Fruit fly (Drosophila melanogaster) whole organism, embryonic: ENCODE measurements around the gene CG3071.

Experiments
- Abd-B ChIP-seq: fragments of 200-800 bp; sonication (Bioruptor generic); optimal IDR thresholded peaks from 2 replicates; lab custom pipeline; 2018; ENCODE audit warnings: missing biosample characterization, mild to moderate bottlenecking, missing genetic modification characterization, moderate library complexity
- B-H1 ChIP-seq: fragments of 200-800 bp; sonication (Bioruptor generic); IDR thresholded peaks from 3 replicates; pipeline ENCODE4 v1.3.6; 2022; ENCODE audit warnings: missing biosample characterization, missing genetic modification characterization
- Blimp-1 ChIP-seq: fragments of 200-800 bp; sonication (Bioruptor generic); optimal IDR thresholded peaks from 3 replicates; lab custom pipeline; 2018; ENCODE audit warnings: missing biosample characterization, missing genetic modification characterization, mild to moderate bottlenecking, moderate library complexity, missing genetic modification reagents
- BtbVII ChIP-seq: fragments of 200-800 bp; sonication (Bioruptor generic); optimal IDR thresholded peaks from 3 replicates; lab custom pipeline; 2017; ENCODE audit warnings: missing biosample characterization, mild to moderate bottlenecking, missing genetic modification characterization
- CG10431 ChIP-seq: fragments of 200-800 bp; sonication (Bioruptor generic); optimal IDR thresholded peaks from 3 replicates; lab custom pipeline; 2018; ENCODE audit warnings: missing biosample characterization, mild to moderate bottlenecking, missing genetic modification characterization
- CG10959 ChIP-seq: fragments of 200-800 bp; sonication (Bioruptor generic); IDR thresholded peaks from 2 replicates; pipeline ENCODE4 v1.3.6; 2022; ENCODE audit warnings: missing biosample characterization, missing genetic modification characterization
- CG13287 ChIP-seq: fragments of 200-800 bp; sonication (Bioruptor generic); IDR thresholded peaks from 2 replicates; pipeline ENCODE4 v1.3.6; 2022; ENCODE audit warnings: missing biosample characterization, missing genetic modification characterization; ENCODE audit not compliant: partially characterized antibody
- CG15479 ChIP-seq: fragments of 200-800 bp; sonication (Bioruptor generic); optimal IDR thresholded peaks from 3 replicates; lab custom pipeline; 2019; ENCODE audit warnings: missing biosample characterization, mild to moderate bottlenecking, missing genetic modification characterization, moderate library complexity
- CG17186 ChIP-seq: fragments of 200-800 bp; sonication (Bioruptor generic); optimal IDR thresholded peaks from 3 replicates; lab custom pipeline; 2017; ENCODE audit warnings: missing biosample characterization, missing genetic modification reagents, missing genetic modification characterization
- CG31388 ChIP-seq: fragments of 200-800 bp; sonication (Bioruptor generic); optimal IDR thresholded peaks from 2 replicates; lab custom pipeline; 2016; ENCODE audit warnings: missing biosample characterization, missing genetic modification characterization
- CG3407 ChIP-seq: fragments of 200-800 bp; sonication (Bioruptor generic); optimal IDR thresholded peaks from 2 replicates; lab custom pipeline; 2018; ENCODE audit warnings: missing biosample characterization, mild to moderate bottlenecking, missing genetic modification characterization
- CG34224 ChIP-seq: fragments of 200-800 bp; sonication (Bioruptor generic); IDR thresholded peaks from 3 replicates; pipeline ENCODE4 v1.3.6; 2022; ENCODE audit warnings: missing biosample characterization, missing genetic modification characterization; ENCODE audit not compliant: partially characterized antibody
- CG34376 ChIP-seq: fragments of 200-800 bp; sonication (Bioruptor generic); optimal IDR thresholded peaks from 2 replicates; lab custom pipeline; 2018; ENCODE audit warnings: missing biosample characterization, mild to moderate bottlenecking, missing genetic modification characterization
- CG43689 ChIP-seq: fragments of 200-800 bp; sonication (Bioruptor generic); IDR thresholded peaks from 2 replicates; pipeline ENCODE4 v1.3.6; 2022; ENCODE audit warnings: missing biosample characterization, missing genetic modification characterization
- CG7271 ChIP-seq: fragments of 200-800 bp; sonication (Bioruptor generic); optimal IDR thresholded peaks from 2 replicates; lab custom pipeline; 2018; ENCODE audit warnings: missing biosample characterization, mild to moderate bottlenecking, missing genetic modification characterization, moderate library complexity
- CG7963 ChIP-seq: fragments of 200-800 bp; sonication (Bioruptor generic); IDR thresholded peaks from 3 replicates; pipeline ENCODE4 v1.3.6; 2022; ENCODE audit warnings: missing biosample characterization, missing genetic modification characterization; ENCODE audit not compliant: partially characterized antibody
- CG8944 ChIP-seq: fragments of 200-800 bp; sonication (Bioruptor generic); optimal IDR thresholded peaks from 3 replicates; lab custom pipeline; 2016; ENCODE audit warnings: missing biosample characterization, missing genetic modification characterization
- CG9215 ChIP-seq: fragments of 200-800 bp; sonication (Bioruptor generic); IDR thresholded peaks from 2 replicates; pipeline ENCODE4 v1.3.6; 2022; ENCODE audit warnings: missing biosample characterization, missing genetic modification characterization
- CG9437 ChIP-seq: fragments of 200-800 bp; sonication (Bioruptor generic); optimal IDR thresholded peaks from 2 replicates; lab custom pipeline; 2018; ENCODE audit warnings: missing biosample characterization, mild to moderate bottlenecking, missing genetic modification characterization
- CHES-1-like ChIP-seq: fragments of 200-800 bp; sonication (Bioruptor generic); optimal IDR thresholded peaks from 2 replicates; lab custom pipeline; 2016; ENCODE audit warnings: missing biosample characterization, missing genetic modification characterization
- Chrac-16 ChIP-seq: fragments of 200-800 bp; sonication (Bioruptor generic); optimal IDR thresholded peaks from 3 replicates; lab custom pipeline; 2016; ENCODE audit warnings: missing biosample characterization, missing genetic modification characterization
- Kr ChIP-seq: fragments of 200-800 bp; sonication (Bioruptor generic); optimal IDR thresholded peaks from 2 replicates; lab custom pipeline; 2017; ENCODE audit warnings: missing biosample characterization, mild to moderate bottlenecking, missing genetic modification characterization
- Lpt ChIP-seq: fragments of >200 bp; optimal IDR thresholded peaks from 2 replicates; lab custom pipeline; 2018; ENCODE audit warnings: missing biosample characterization, missing genetic modification characterization
- Max ChIP-seq: fragments of 200-800 bp; sonication (Bioruptor generic); optimal IDR thresholded peaks from 2 replicates; lab custom pipeline; 2016; ENCODE audit warnings: missing biosample characterization, mild to moderate bottlenecking, missing genetic modification characterization
- Mrtf ChIP-seq: fragments of 200-800 bp; sonication (Bioruptor generic); IDR thresholded peaks from 3 replicates; pipeline ENCODE4 v1.3.6; 2022; ENCODE audit warnings: missing biosample characterization, missing genetic modification characterization
- Nf-YA ChIP-seq: fragments of 200-800 bp; sonication (Bioruptor generic); IDR thresholded peaks from 2 replicates; pipeline ENCODE4 v1.3.6; 2022; ENCODE audit warnings: missing biosample characterization, missing genetic modification characterization
- Opbp ChIP-seq: fragments of 200-800 bp; sonication (Bioruptor generic); IDR thresholded peaks from 3 replicates; pipeline ENCODE4 v1.3.6; 2022; ENCODE audit warnings: missing biosample characterization, missing genetic modification characterization; ENCODE audit not compliant: partially characterized antibody
- Optix ChIP-seq: fragments of 200-800 bp; sonication (Bioruptor generic); IDR thresholded peaks from 3 replicates; pipeline ENCODE4 v1.3.6; 2022; ENCODE audit warnings: missing biosample characterization, missing genetic modification characterization
- Ptx1 ChIP-seq: fragments of 200-800 bp; sonication (Bioruptor generic); IDR thresholded peaks from 2 replicates; pipeline ENCODE4 v1.3.6; 2022; ENCODE audit warnings: missing biosample characterization, missing genetic modification characterization
- Xrp1 ChIP-seq: fragments of 200-800 bp; sonication (Bioruptor generic); IDR thresholded peaks from 2 replicates; pipeline ENCODE4 v1.3.6; 2022; ENCODE audit warnings: missing biosample characterization, missing genetic modification characterization
- YL-1 ChIP-seq: fragments of 200-800 bp; sonication (Bioruptor generic); optimal IDR thresholded peaks from 3 replicates; lab custom pipeline; 2017; ENCODE audit warnings: missing biosample characterization, mild to moderate bottlenecking, missing genetic modification characterization
- ato ChIP-seq: fragments of 200-800 bp; sonication (Bioruptor generic); IDR thresholded peaks from 2 replicates; pipeline ENCODE4 v1.3.6; 2022; ENCODE audit warnings: missing biosample characterization, missing genetic modification characterization; ENCODE audit not compliant: partially characterized antibody
- dm ChIP-seq: fragments of 200-800 bp; sonication (Bioruptor generic); optimal IDR thresholded peaks from 3 replicates; lab custom pipeline; 2016; ENCODE audit warnings: missing biosample characterization, missing genetic modification characterization
- dmrt11E ChIP-seq: fragments of 200-800 bp; sonication (Bioruptor generic); optimal IDR thresholded peaks from 3 replicates; lab custom pipeline; 2018; ENCODE audit warnings: missing biosample characterization, mild to moderate bottlenecking, missing genetic modification characterization, moderate library complexity
- dmrt99B ChIP-seq: fragments of 200-800 bp; sonication (Bioruptor generic); optimal IDR thresholded peaks from 2 replicates; lab custom pipeline; 2018; ENCODE audit warnings: missing biosample characterization, mild to moderate bottlenecking, missing genetic modification characterization, moderate library complexity
- inv ChIP-seq: fragments of 200-800 bp; sonication (Bioruptor generic); IDR thresholded peaks from 2 replicates; pipeline ENCODE4 v1.3.6; 2022; ENCODE audit warnings: missing biosample characterization, missing genetic modification characterization; ENCODE audit not compliant: partially characterized antibody
- ken ChIP-seq: fragments of 200-800 bp; sonication (Bioruptor generic); IDR thresholded peaks from 3 replicates; pipeline ENCODE4 v1.3.6; 2022; ENCODE audit warnings: missing biosample characterization, missing genetic modification characterization
- lmd ChIP-seq: fragments of 200-800 bp; sonication (Bioruptor generic); IDR thresholded peaks from 2 replicates; pipeline ENCODE4 v1.3.6; 2022; ENCODE audit warnings: missing biosample characterization, missing genetic modification characterization
- maf-S ChIP-seq: fragments of 200-800 bp; sonication (Bioruptor generic); optimal IDR thresholded peaks from 2 replicates; lab custom pipeline; 2016; ENCODE audit warnings: missing biosample characterization, missing genetic modification characterization
- odd ChIP-seq: fragments of 200-800 bp; sonication (Bioruptor generic); optimal IDR thresholded peaks from 2 replicates; lab custom pipeline; 2017; ENCODE audit warnings: missing biosample characterization, mild to moderate bottlenecking, missing genetic modification characterization
- pan ChIP-seq, 4 experiments: fragments of >200 bp in 3 of 4; fragments of 200-800 bp in 1 of 4; sonication (Bioruptor generic) in 1 of 4; optimal IDR thresholded peaks in 3 of 4; IDR thresholded peaks in 1 of 4; 2 replicates each; pipeline versions ENCODE4 v1.3.6 to Lab custom; 2017 to 2022; ENCODE audit warnings: missing biosample characterization in 2 of 4, missing genetic modification characterization in 2 of 4, mixed read lengths in 1 of 4
- phol ChIP-seq: fragments of 200-800 bp; sonication (Bioruptor generic); optimal IDR thresholded peaks from 3 replicates; lab custom pipeline; 2018; ENCODE audit warnings: missing biosample characterization, mild to moderate bottlenecking, missing genetic modification characterization, moderate library complexity
- ranshi ChIP-seq: fragments of 200-800 bp; sonication (Bioruptor generic); IDR thresholded peaks from 2 replicates; pipeline ENCODE4 v1.3.6; 2022; ENCODE audit warnings: missing biosample characterization, missing genetic modification characterization
- sens-2 ChIP-seq: fragments of 200-800 bp; sonication (Bioruptor generic); IDR thresholded peaks from 2 replicates; pipeline ENCODE4 v1.3.6; 2022; ENCODE audit warnings: missing biosample characterization, missing genetic modification characterization
- sim ChIP-seq: fragments of 200-800 bp; sonication (Bioruptor generic); IDR thresholded peaks from 2 replicates; pipeline ENCODE4 v1.3.6; 2022; ENCODE audit warnings: missing biosample characterization, missing genetic modification characterization
- toy ChIP-seq: fragments of 200-800 bp; sonication (Bioruptor generic); IDR thresholded peaks from 2 replicates; pipeline ENCODE4 v1.3.6; 2022; ENCODE audit warnings: missing biosample characterization, missing genetic modification characterization
- tx ChIP-seq: fragments of 200-800 bp; sonication (Bioruptor generic); optimal IDR thresholded peaks from 2 replicates; lab custom pipeline; 2016; ENCODE audit warnings: missing biosample characterization, missing genetic modification characterization
- usp ChIP-seq: fragments of >200 bp; optimal IDR thresholded peaks from 2 replicates; lab custom pipeline; 2017; ENCODE audit warnings: missing biosample characterization, missing genetic modification characterization

Gene CG3071

dm6 chrX:2222181-2222790 is 40.4 kb upstream of the CG3071 start, which contains the start of gene Vinc (continued):
- TF ChIP-seq Max (GFP tag; lab: Kevin White, UChicago) = peak; percentile 81
- TF ChIP-seq Mrtf (GFP tag; lab: Robert Waterston, UW) = peak; percentile 77; the same call in 2 of the 3 replicates
- no peak for TF ChIP-seq CG10431 (GFP tag; lab: Kevin White, UChicago)
- peak; percentile 96 for TF ChIP-seq CG34376
- TF ChIP-seq Chrac-16 = peak; percentile 52
- peak; percentile 59 for TF ChIP-seq CG9437 (GFP tag; lab: Kevin White, UChicago)
- peak; percentile 44 for TF ChIP-seq Abd-B
- TF ChIP-seq CG9215 (GFP tag; lab: Robert Waterston, UW) = peak; percentile 89
- peak; percentile 40; the same call in 2 of the 3 replicates for TF ChIP-seq Opbp (GFP tag; lab: Robert Waterston, UW)
- TF ChIP-seq CG3407 (GFP tag; lab: Kevin White, UChicago) = peak; percentile 5
- TF ChIP-seq inv = no peak
- TF ChIP-seq dm = peak; percentile 36
- peak; percentile 35; the same call in 1 of the 2 replicates for TF ChIP-seq ato (GFP tag; lab: Robert Waterston, UW)
- TF ChIP-seq dmrt99B (tag; lab: Kevin White, UChicago) = peak; percentile 80
- TF ChIP-seq CG7963 (GFP tag; lab: Robert Waterston, UW) = 0 out of 3 replicates have a peak, but pooled peaks have one; percentile 7
- peak; percentile 35 for TF ChIP-seq CG13287
- TF ChIP-seq Optix (GFP tag; lab: Robert Waterston, UW) = peak; percentile 52; the same call in 1 of the 3 replicates
- no peak for TF ChIP-seq CG43689
- peak; percentile 90 for TF ChIP-seq Ptx1 (GFP tag; lab: Robert Waterston, UW)
- no peak for TF ChIP-seq CG7271
- no peak for TF ChIP-seq odd
- TF ChIP-seq pan (optimal IDR thresholded peaks at IDR 0.05; lab: Kevin White, UChicago) = no peak
- peak in 1 of 2 experiments; percentile 75 for TF ChIP-seq pan (GFP tag; optimal IDR thresholded peaks at IDR 0.05 in 1 of 2, IDR thresholded peaks at IDR 0.05 in 1 of 2)
- peak; percentile 68 for TF ChIP-seq B-H1 (GFP tag; lab: Robert Waterston, UW)
- TF ChIP-seq sens-2 (GFP tag; lab: Robert Waterston, UW) = peak; percentile 64
- peak; percentile 51 for TF ChIP-seq dmrt11E (tag; lab: Kevin White, UChicago)
- peak; percentile 93 for TF ChIP-seq BtbVII
- TF ChIP-seq Xrp1 (GFP tag; lab: Robert Waterston, UW) = peak; percentile 91
- no peak for TF ChIP-seq Lpt
- peak; percentile 62 for TF ChIP-seq CG10959 (GFP tag; lab: Robert Waterston, UW)
- TF ChIP-seq CG8944 = peak; percentile 57
- TF ChIP-seq lmd (GFP tag; lab: Robert Waterston, UW) = peak; percentile 85
- peak; percentile 42 for TF ChIP-seq Kr (GFP tag; lab: Kevin White, UChicago)
- TF ChIP-seq ken = peak; percentile 61; the same call in 1 of the 3 replicates
- peak; percentile 84 for TF ChIP-seq ranshi (GFP tag; lab: Robert Waterston, UW)
- peak; percentile 85 for TF ChIP-seq Blimp-1
- peak; percentile 50; the same call in 1 of the 2 replicates for TF ChIP-seq Nf-YA (GFP tag; lab: Robert Waterston, UW)
- peak; percentile 11 for TF ChIP-seq YL-1 (GFP tag; lab: Kevin White, UChicago)
- peak; percentile 51 for TF ChIP-seq CG31388 (GFP tag; lab: Kevin White, UChicago)
- peak; percentile 87 for TF ChIP-seq phol (tag; lab: Kevin White, UChicago)
- no peak; the same call in 1 of the 2 replicates for TF ChIP-seq sim (GFP tag; lab: Robert Waterston, UW)
- TF ChIP-seq usp (GFP tag; lab: Kevin White, UChicago) = no peak
- TF ChIP-seq CHES-1-like (GFP tag; lab: Kevin White, UChicago) = peak; percentile 58
- TF ChIP-seq CG15479 (GFP tag; lab: Kevin White, UChicago) = no peak
- TF ChIP-seq CG34224 (GFP tag; lab: Robert Waterston, UW) = 0 out of 3 replicates have a peak, but pooled peaks have one; percentile 27
- TF ChIP-seq tx = peak; percentile 73
- TF ChIP-seq CG17186 = peak; percentile 7
- TF ChIP-seq toy = no peak; the same call in 1 of the 2 replicates
- TF ChIP-seq maf-S (GFP tag; lab: Kevin White, UChicago) = peak; percentile 55
